Fruit fly (Drosophila melanogaster): Measurements from ENCODE around the gene CG4194.

CG4194 gene

DNA sequence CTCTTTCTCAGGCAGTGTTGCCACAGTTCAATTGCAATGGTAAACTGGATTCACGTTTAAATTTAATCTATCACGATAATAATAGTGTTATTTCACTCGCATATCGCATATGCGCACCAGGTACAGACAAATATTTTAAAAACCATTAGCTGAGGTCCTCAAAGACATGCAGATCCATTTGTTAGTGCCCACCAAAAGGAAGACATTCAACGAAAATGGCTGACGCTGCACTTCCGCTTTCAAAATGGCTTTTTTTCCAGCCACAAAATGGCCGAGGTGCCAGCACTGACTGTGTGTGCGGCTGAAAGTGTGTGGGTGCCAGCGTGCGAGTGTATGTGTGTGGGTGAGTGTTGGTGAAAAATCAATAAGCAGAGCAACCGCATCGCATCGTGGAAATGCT, 7.3 kb upstream of the CG4194 start (continued):
- TF ChIP-seq Ets96B (tag; optimal IDR thresholded peaks at IDR 0.05) (peak; percentile 3), CG3919 (GFP tag; optimal IDR thresholded peaks at IDR 0.05) (peak; percentile 20), Met (GFP tag; optimal IDR thresholded peaks at IDR 0.05) (no peak), vri (GFP tag; optimal IDR thresholded peaks at IDR 0.05) (no peak), topi (GFP tag; optimal IDR thresholded peaks at IDR 0.05) (no peak), Sox15 (GFP tag; optimal IDR thresholded peaks at IDR 0.05) (no peak), CG8119 (GFP tag; IDR thresholded peaks at IDR 0.05) (0 out of 3 replicates have a peak, but pooled peaks have one; percentile 29), CG11294 (GFP tag; IDR thresholded peaks at IDR 0.05) (no peak), Smox (GFP tag; optimal IDR thresholded peaks at IDR 0.05) (no peak), acj6 (GFP tag; optimal IDR thresholded peaks at IDR 0.05) (no peak), salr (GFP tag; optimal IDR thresholded peaks at IDR 0.05) (no peak), CG6276 (GFP tag; optimal IDR thresholded peaks at IDR 0.05) (peak; percentile 56), Lpt (GFP tag; optimal IDR thresholded peaks at IDR 0.05) (no peak), ss (GFP tag; optimal IDR thresholded peaks at IDR 0.05) (peak in 1 of 2 experiments; percentile 62), Blimp-1 (GFP tag; optimal IDR thresholded peaks at IDR 0.05) (no peak), Eip78C (GFP tag) (peak; percentile 72), CG8319 (GFP tag; optimal IDR thresholded peaks at IDR 0.05) (no peak), fkh (GFP tag; optimal IDR thresholded peaks at IDR 0.05) (no peak), CG11902 (GFP tag; optimal IDR thresholded peaks at IDR 0.05) (no peak), Gug (GFP tag; IDR thresholded peaks at IDR 0.05) (no peak), CG34406 (GFP tag; optimal IDR thresholded peaks at IDR 0.05) (no peak), fd85E (GFP tag; optimal IDR thresholded peaks at IDR 0.05) (no peak), Hr39 (GFP tag; optimal IDR thresholded peaks at IDR 0.05) (no peak), CG11762 (GFP tag; optimal IDR thresholded peaks at IDR 0.05; ENCODE audit: insufficient read depth) (no peak), CG10669 (GFP tag; optimal IDR thresholded peaks at IDR 0.05) (no peak), CG6792 (GFP tag; optimal IDR thresholded peaks at IDR 0.05) (peak; percentile 11), CG6808 (GFP tag; optimal IDR thresholded peaks at IDR 0.05) (no peak), CG3032 (tag; optimal IDR thresholded peaks at IDR 0.05) (peak; percentile 12), CG31627 (GFP tag; optimal IDR thresholded peaks at IDR 0.05) (no peak)

DNA sequence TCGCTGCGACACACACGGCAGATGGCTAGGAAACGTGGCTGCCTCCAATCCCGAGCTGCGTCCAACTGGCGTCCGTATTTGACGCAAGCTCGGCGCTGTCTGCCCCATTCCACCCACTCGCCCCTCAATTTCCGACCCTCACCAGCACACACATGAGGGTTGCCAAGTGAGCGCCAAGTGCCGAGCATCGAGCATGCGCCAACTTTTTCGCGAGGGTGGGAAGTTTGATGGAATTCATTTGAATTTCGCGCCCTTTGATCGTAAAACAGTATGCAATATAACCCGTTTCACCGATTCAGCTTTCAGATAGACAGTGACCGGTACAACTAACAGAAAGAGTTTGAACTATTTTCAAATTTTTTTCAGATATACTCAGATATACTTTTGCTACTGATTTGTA, 6.5 kb upstream of the CG4194 start, which contains the start of gene Sik2:
Sik2 (minus strand) TSS at position 67 of the 400 bp plus-strand sequence.
- TF ChIP-seq Hr39 (GFP tag; optimal IDR thresholded peaks at IDR 0.05) (no peak), eg (GFP tag; IDR thresholded peaks at IDR 0.05) (0 out of 3 replicates have a peak, but pooled peaks have one; percentile 9), esn (GFP tag; optimal IDR thresholded peaks at IDR 0.05) (no peak), Eip93F (GFP tag; optimal IDR thresholded peaks at IDR 0.05) (no peak)

DNA sequence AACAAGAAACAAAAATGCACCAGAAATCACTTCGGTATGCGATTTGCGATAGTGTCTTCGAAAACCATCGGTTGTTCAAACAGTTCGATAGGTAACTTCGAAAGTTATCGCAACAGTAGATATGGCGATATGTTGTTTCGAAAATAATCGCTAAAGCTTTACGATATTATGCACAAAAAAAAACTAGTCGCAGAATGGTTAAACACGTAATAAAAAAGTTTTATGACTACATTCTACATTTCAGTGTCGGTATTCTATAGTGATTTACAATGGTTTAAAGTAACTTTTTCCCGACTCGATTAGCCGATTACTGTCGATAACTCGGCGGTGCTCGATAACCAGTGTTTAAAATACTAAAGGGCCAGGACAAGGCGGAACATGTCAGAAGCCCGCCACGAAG, 3.3 kb upstream of the CG4194 start, which contains the start of gene CG4281:
CG4281 (minus strand) TSS at position 70 of the 400 bp plus-strand sequence.
- TF ChIP-seq Eip78C (GFP tag) = peak; percentile 69
- no peak for TF ChIP-seq CG3919 (GFP tag; optimal IDR thresholded peaks at IDR 0.05)
- TF ChIP-seq spab (GFP tag; optimal IDR thresholded peaks at IDR 0.05) = no peak
- TF ChIP-seq Eip75B (GFP tag; optimal IDR thresholded peaks at IDR 0.05) = no peak
- no peak for TF ChIP-seq Hr39 (GFP tag; optimal IDR thresholded peaks at IDR 0.05)
- TF ChIP-seq esn (GFP tag; optimal IDR thresholded peaks at IDR 0.05) = peak; percentile 33
- TF ChIP-seq dsx (GFP tag; optimal IDR thresholded peaks at IDR 0.05; ENCODE audit: poor library complexity, severe bottlenecking) = no peak

DNA sequence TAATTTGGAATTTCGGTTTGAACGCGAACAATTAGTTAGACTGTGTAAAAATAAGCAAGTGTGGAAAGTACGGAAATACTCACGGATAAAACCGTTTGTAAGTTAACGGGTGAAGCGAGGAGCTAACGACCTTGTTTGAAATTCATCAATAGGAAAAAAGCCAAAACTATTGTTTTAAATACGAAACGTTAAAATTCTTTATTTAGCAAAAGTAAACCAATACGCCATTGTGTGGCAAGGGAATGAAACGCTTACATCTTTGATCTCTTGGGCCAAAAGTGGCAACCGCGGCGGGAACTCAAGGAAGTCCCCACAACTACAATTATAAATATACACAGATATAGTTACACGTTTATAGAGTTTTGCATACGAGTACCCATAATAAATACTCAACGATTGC, 2.1 kb upstream of the CG4194 start, which contains the start of gene CG14054:
CG14054 (minus strand) TSS at position 101 of the 400 bp plus-strand sequence.
- TF ChIP-seq fd85E (GFP tag; optimal IDR thresholded peaks at IDR 0.05) = no peak
- no peak for TF ChIP-seq lz (GFP tag; optimal IDR thresholded peaks at IDR 0.05)
- no peak for TF ChIP-seq spab (GFP tag; optimal IDR thresholded peaks at IDR 0.05)
- no peak for TF ChIP-seq svp (GFP tag)

Measured in whole organism, prepupa.